Worm (Caenorhabditis elegans): ENCODE results near the gene glb-1.

DNA sequence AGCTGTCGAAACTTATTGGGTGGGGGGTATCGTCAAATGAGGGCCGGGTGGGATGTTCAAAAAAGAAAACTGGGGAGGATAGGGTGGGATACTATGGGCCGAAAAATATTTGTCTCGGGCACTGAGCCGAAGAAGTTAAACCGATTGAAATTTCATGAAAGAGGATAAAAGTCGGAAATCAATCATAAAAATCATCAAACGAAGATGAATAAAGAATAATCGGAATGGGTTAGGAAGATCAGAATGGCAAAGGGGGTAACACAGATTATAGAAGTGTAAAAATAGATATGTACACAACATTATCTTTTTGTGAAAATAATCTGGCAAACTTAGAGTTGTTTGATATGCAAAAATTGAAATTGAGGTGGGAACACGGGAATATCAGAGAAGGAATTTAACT lies 32.4 kb upstream of the glb-1 start:
- TF ChIP-seq attf-5 (GFP tag; optimal IDR thresholded peaks at IDR 0.05) (no peak), Y56A3A.18 (GFP tag; IDR thresholded peaks at IDR 0.05) (no peak)
